Worm (Caenorhabditis elegans): ENCODE measurements around the gene F59C12.3.
A peak's percentile ranks its signal among the peaks of the same experiment; 100 is the strongest.

Gene F59C12.3

DNA sequence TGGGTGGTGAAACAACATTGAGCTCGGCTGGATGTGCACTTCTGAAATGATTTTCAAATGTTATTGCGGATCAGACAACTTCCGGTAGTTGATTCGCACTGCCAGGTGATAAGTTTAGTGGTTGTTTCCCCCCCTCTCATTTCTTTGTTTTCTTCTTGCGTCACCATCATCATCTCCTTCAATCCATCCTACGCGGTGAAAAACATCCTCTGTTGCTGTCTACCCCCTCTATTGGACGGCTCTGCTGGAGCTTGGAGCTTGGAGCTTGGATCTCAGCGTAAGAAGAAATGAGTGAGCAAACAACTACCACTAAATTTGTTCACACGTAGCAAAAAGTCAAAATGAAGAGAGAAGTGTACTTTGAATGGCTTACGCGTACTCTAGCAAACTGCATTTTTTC is 32.4 kb upstream of the F59C12.3 start:
- peak; percentile 43 for TF ChIP-seq aha-1 (tag)
- TF ChIP-seq daf-16 (GFP tag; optimal IDR thresholded peaks at IDR 0.05): peak in 1 of 2 experiments; percentile 52
- TF ChIP-seq daf-16 (tag; optimal IDR thresholded peaks at IDR 0.05): no peak
- TF ChIP-seq unc-62 (GFP tag; optimal IDR thresholded peaks at IDR 0.05 in 1 of 2): peak in 1 of 2 experiments; percentile 25
- TF ChIP-seq unc-62 (tag; optimal IDR thresholded peaks at IDR 0.05): no peak
- TF ChIP-seq nhr-10 (tag; optimal IDR thresholded peaks at IDR 0.05): no peak
- TF ChIP-seq daf-19 (GFP tag; conservative IDR thresholded peaks at IDR 0.05): no peak
- no peak for TF ChIP-seq D1046.2 (GFP tag; IDR thresholded peaks at IDR 0.05)

DNA sequence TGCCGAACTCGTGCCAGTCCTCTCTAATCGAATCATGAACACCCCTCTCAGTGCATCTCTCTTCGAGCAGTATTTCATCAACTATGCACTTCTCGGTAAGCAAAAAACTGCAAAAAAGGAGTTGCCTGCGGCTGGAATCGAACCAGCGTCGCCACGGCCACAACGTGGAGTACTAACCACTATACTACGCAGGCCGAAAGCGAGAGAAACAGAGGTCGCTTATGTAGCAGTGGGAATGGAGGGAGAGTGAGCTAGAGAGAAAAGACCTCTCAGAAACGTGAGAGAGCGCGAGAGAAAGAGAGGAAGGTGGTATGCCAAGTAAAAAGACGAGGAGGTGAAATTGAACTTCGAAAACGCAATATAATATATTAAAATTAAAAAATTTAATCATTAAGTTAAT is 25.4 kb upstream of the F59C12.3 start:
- TF ChIP-seq ces-1 (GFP tag; optimal IDR thresholded peaks at IDR 0.05) (no peak), daf-12 (tag; optimal IDR thresholded peaks at IDR 0.05) (no peak), ceh-28 (tag; optimal IDR thresholded peaks at IDR 0.05) (no peak), F44E2.7 (GFP tag; IDR thresholded peaks at IDR 0.05) (no peak), php-3 (GFP tag; IDR thresholded peaks at IDR 0.05) (peak; percentile 41), nhr-237 (tag; optimal IDR thresholded peaks at IDR 0.05) (no peak), ZK337.2 (GFP tag; IDR thresholded peaks at IDR 0.05) (peak; percentile 57; the same call in 1 of the 2 replicates), tag-97 (GFP tag; IDR thresholded peaks at IDR 0.05) (no peak), unc-62 (GFP tag; optimal IDR thresholded peaks at IDR 0.05 in 1 of 2) (peak in 1 of 2 experiments; percentile 21), unc-62 (tag; optimal IDR thresholded peaks at IDR 0.05) (no peak), F10B5.3 (tag; optimal IDR thresholded peaks at IDR 0.05) (peak; percentile 35), F37D6.2 (tag; optimal IDR thresholded peaks at IDR 0.05) (peak; percentile 74), sdz-12 (GFP tag; optimal IDR thresholded peaks at IDR 0.05) (peak; percentile 76), nhr-42 (GFP tag; IDR thresholded peaks at IDR 0.05) (peak; percentile 80), dmd-6 (GFP tag; IDR thresholded peaks at IDR 0.05) (peak; percentile 79), hlh-30 (tag; optimal IDR thresholded peaks at IDR 0.05; ENCODE audit: insufficient read depth) (peak; percentile 79), ceh-62 (tag; optimal IDR thresholded peaks at IDR 0.05) (no peak), lir-3 (tag; optimal IDR thresholded peaks at IDR 0.05) (peak; percentile 48), aha-1 (tag) (peak; percentile 96), daf-19 (GFP tag; conservative IDR thresholded peaks at IDR 0.05) (no peak; the same call in 1 of the 2 replicates), ceh-82 (tag; optimal IDR thresholded peaks at IDR 0.05) (no peak), attf-4 (tag; optimal IDR thresholded peaks at IDR 0.05) (no peak), zfp-2 (tag; optimal IDR thresholded peaks at IDR 0.05) (peak; percentile 31), arid-1 (GFP tag; conservative IDR thresholded peaks at IDR 0.05) (peak; percentile 73), zag-1 (tag; optimal IDR thresholded peaks at IDR 0.05) (no peak), lsy-2 (tag; optimal IDR thresholded peaks at IDR 0.05) (peak; percentile 42 to 67), lin-39 (tag; optimal IDR thresholded peaks at IDR 0.05) (no peak), dmd-9 (GFP tag; IDR thresholded peaks at IDR 0.05) (peak; percentile 79), dve-1 (tag; optimal IDR thresholded peaks at IDR 0.05; ENCODE audit: insufficient read depth) (peak; percentile 78), nhr-41 (GFP tag; IDR thresholded peaks at IDR 0.05) (peak; percentile 75; the same call in 1 of the 2 replicates), lin-13 (GFP tag; optimal IDR thresholded peaks at IDR 0.05) (peak; percentile 51), fkh-10 (GFP tag; optimal IDR thresholded peaks at IDR 0.05) (peak; percentile 72), hlh-11 (tag; optimal IDR thresholded peaks at IDR 0.05) (peak; percentile 69), unc-39 (tag; optimal IDR thresholded peaks at IDR 0.05) (no peak), ama-1 (optimal IDR thresholded peaks at IDR 0.05) (no peak), mdt-29 (GFP tag; IDR thresholded peaks at IDR 0.05) (peak; percentile 70; the same call in 1 of the 2 replicates), D1046.2 (GFP tag; IDR thresholded peaks at IDR 0.05) (peak; percentile 90), hif-1 (tag; optimal IDR thresholded peaks at IDR 0.05) (peak in 1 of 2 experiments; percentile 75), lin-29 (GFP tag; IDR thresholded peaks at IDR 0.05) (peak; percentile 60; the same call in 1 of the 2 replicates), nhr-48 (tag; optimal IDR thresholded peaks at IDR 0.05) (peak; percentile 74), nhr-25 (tag; optimal IDR thresholded peaks at IDR 0.05; ENCODE audit: borderline replicate concordance, insufficient read depth) (no peak), nhr-102 (tag; optimal IDR thresholded peaks at IDR 0.05) (peak; percentile 82), Y105C5A.15 (GFP tag; IDR thresholded peaks at IDR 0.05) (peak; percentile 80; the same call in 1 of the 2 replicates), zfp-3 (GFP tag; conservative IDR thresholded peaks at IDR 0.05) (0 out of 2 replicates have a peak, but pooled peaks have one; percentile 47), saeg-2 (GFP tag; IDR thresholded peaks at IDR 0.05) (peak; percentile 59; the same call in 1 of the 2 replicates), mep-1 (tag; optimal IDR thresholded peaks at IDR 0.05) (peak; percentile 91)
